Fruit fly (Drosophila melanogaster): ENCODE results near the gene Wnt5.
A peak's percentile ranks its signal among the peaks of the same experiment; 100 is the strongest.

Gene Wnt5

DNA sequence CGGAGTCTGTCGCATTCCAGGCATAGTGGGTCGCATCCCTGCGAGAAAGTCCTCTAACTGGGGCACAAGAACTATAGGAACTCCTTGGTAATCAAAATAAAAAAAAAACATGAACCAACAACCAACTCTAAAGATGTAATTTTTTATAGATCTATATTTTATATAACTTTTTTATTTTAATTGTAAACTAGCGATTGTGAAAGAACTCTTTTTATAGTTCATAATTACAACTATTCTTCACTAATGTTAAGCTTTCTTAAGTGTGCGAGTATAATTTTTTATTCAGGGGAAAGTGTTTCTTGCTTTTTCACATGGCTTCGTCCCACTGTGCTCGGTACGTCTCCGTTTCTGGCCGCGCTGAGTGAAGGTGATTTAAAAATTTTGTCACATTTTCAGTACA is 35.1 kb upstream of the Wnt5 start (continued):
- TF ChIP-seq CG2712 (tag; optimal IDR thresholded peaks at IDR 0.05) (no peak), dmrt11E (tag; optimal IDR thresholded peaks at IDR 0.05) (peak; percentile 26), CG6689 (GFP tag; IDR thresholded peaks at IDR 0.05) (no peak), Ptx1 (GFP tag; IDR thresholded peaks at IDR 0.05) (0 out of 2 replicates have a peak, but pooled peaks have one; percentile 14), CG30403 (GFP tag; optimal IDR thresholded peaks at IDR 0.05) (no peak), CG6683 (GFP tag; optimal IDR thresholded peaks at IDR 0.05) (no peak)

dm6 chrX:18538204-18538864 is 33.1 kb upstream of the Wnt5 start:
- TF ChIP-seq CG17912 (GFP tag; optimal IDR thresholded peaks at IDR 0.05) (no peak), CG2712 (tag; optimal IDR thresholded peaks at IDR 0.05) (peak; percentile 3), grau (tag; optimal IDR thresholded peaks at IDR 0.05) (peak; percentile 65), Drgx (GFP tag; IDR thresholded peaks at IDR 0.05) (peak; percentile 29; the same call in 1 of the 2 replicates), row (GFP tag; IDR thresholded peaks at IDR 0.05) (peak; percentile 46), nom (GFP tag; optimal IDR thresholded peaks at IDR 0.05) (peak; percentile 0), Dll (GFP tag; IDR thresholded peaks at IDR 0.05; ENCODE audit: partially characterized antibody) (0 out of 4 replicates have a peak, but pooled peaks have one; percentile 31), CG10959 (GFP tag; IDR thresholded peaks at IDR 0.05) (no peak), lbe (GFP tag; optimal IDR thresholded peaks at IDR 0.05) (peak; percentile 39)

dm6 chrX:18537066-18537759 is 32.0 kb upstream of the Wnt5 start:
- 0 out of 2 replicates have a peak, but pooled peaks have one; percentile 33 for TF ChIP-seq crol (GFP tag; IDR thresholded peaks at IDR 0.05)
- TF ChIP-seq eyg (GFP tag; optimal IDR thresholded peaks at IDR 0.05): no peak
- no peak for TF ChIP-seq CG2202 (tag; optimal IDR thresholded peaks at IDR 0.05)
- TF ChIP-seq zen2 (GFP tag; IDR thresholded peaks at IDR 0.05; ENCODE audit: partially characterized antibody): no peak
- TF ChIP-seq Taf1 (GFP tag; IDR thresholded peaks at IDR 0.05): no peak
- no peak for TF ChIP-seq CG14667 (GFP tag; IDR thresholded peaks at IDR 0.05)
- TF ChIP-seq tap (tag; optimal IDR thresholded peaks at IDR 0.05): no peak
- TF ChIP-seq pita (GFP tag; optimal IDR thresholded peaks at IDR 0.05): no peak
- no peak for TF ChIP-seq Camta (GFP tag; optimal IDR thresholded peaks at IDR 0.05)
- no peak for TF ChIP-seq jumu (GFP tag; optimal IDR thresholded peaks at IDR 0.05)
- TF ChIP-seq Pdp1 (GFP tag; optimal IDR thresholded peaks at IDR 0.05): peak in 1 of 2 experiments; percentile 6
- peak; percentile 7 for TF ChIP-seq sens (GFP tag)
- TF ChIP-seq Dip3 (GFP tag; optimal IDR thresholded peaks at IDR 0.05): no peak
- no peak for TF ChIP-seq CG7357 (GFP tag; IDR thresholded peaks at IDR 0.05)
- no peak for TF ChIP-seq CG4328 (GFP tag; optimal IDR thresholded peaks at IDR 0.05)
- peak; percentile 55; the same call in 1 of the 2 replicates for TF ChIP-seq CG4360 (GFP tag; IDR thresholded peaks at IDR 0.05)
- TF ChIP-seq CG1529 (GFP tag; optimal IDR thresholded peaks at IDR 0.05): no peak

- TF ChIP-seq CG34422 (GFP tag; IDR thresholded peaks at IDR 0.05): no peak
- peak; percentile 23 for TF ChIP-seq nerfin-1 (tag; optimal IDR thresholded peaks at IDR 0.05)
- 0 out of 2 replicates have a peak, but pooled peaks have one; percentile 22 for TF ChIP-seq tna (GFP tag; IDR thresholded peaks at IDR 0.05; ENCODE audit: partially characterized antibody)
- peak; percentile 55 for TF ChIP-seq abd-A (tag; optimal IDR thresholded peaks at IDR 0.05)
- TF ChIP-seq da (GFP tag; optimal IDR thresholded peaks at IDR 0.05): no peak
- TF ChIP-seq klu (GFP tag; IDR thresholded peaks at IDR 0.05): no peak
- no peak for TF ChIP-seq CG32772 (GFP tag; IDR thresholded peaks at IDR 0.05)
- TF ChIP-seq zfh2 (GFP tag; optimal IDR thresholded peaks at IDR 0.05): no peak
- no peak for TF ChIP-seq CG14860 (GFP tag; IDR thresholded peaks at IDR 0.05; ENCODE audit: partially characterized antibody)
- TF ChIP-seq CG34224 (GFP tag; IDR thresholded peaks at IDR 0.05; ENCODE audit: partially characterized antibody): peak; percentile 48; the same call in 1 of the 3 replicates
- TF ChIP-seq Ada2b (GFP tag; IDR thresholded peaks at IDR 0.05): no peak
- no peak for TF ChIP-seq Drgx (GFP tag; IDR thresholded peaks at IDR 0.05)
- peak; percentile 40; the same call in 1 of the 2 replicates for TF ChIP-seq hbn (GFP tag; IDR thresholded peaks at IDR 0.05; ENCODE audit: partially characterized antibody)
- no peak for TF ChIP-seq CG10979 (tag; optimal IDR thresholded peaks at IDR 0.05)
- peak; percentile 88 for TF ChIP-seq CG17385 (GFP tag; optimal IDR thresholded peaks at IDR 0.05)
- peak; percentile 38 for TF ChIP-seq nom (GFP tag; optimal IDR thresholded peaks at IDR 0.05)
Measured at dm6 chrX:18534393-18534792, 29.2 kb upstream of the Wnt5 start.

All from whole organism, embryonic.